Fruit fly (Drosophila melanogaster) whole organism, prepupa: ENCODE data around the gene CG31792.

Source experiments
- CG10631 ChIP-seq: fragments of 200-800 bp; sonication (Bioruptor generic); optimal IDR thresholded peaks from 2 replicates; lab custom pipeline; 2016; ENCODE audit warnings: missing biosample characterization, missing genetic modification characterization
- CG10669 ChIP-seq: fragments of 200-800 bp; sonication (Bioruptor generic); optimal IDR thresholded peaks from 3 replicates; lab custom pipeline; 2018; ENCODE audit warnings: missing biosample characterization, mild to moderate bottlenecking, missing genetic modification characterization, moderate library complexity
- CG11294 ChIP-seq: fragments of 200-800 bp; sonication (Bioruptor generic); IDR thresholded peaks from 2 replicates; pipeline ENCODE4 v1.3.6; 2022; ENCODE audit warnings: missing biosample characterization, missing genetic modification characterization
- CG11762 ChIP-seq: fragments of 200-800 bp; sonication (Bioruptor generic); optimal IDR thresholded peaks from 3 replicates; lab custom pipeline; 2016; ENCODE audit warnings: missing biosample characterization, missing genetic modification characterization; ENCODE audit not compliant: insufficient read depth
- CG11902 ChIP-seq: fragments of 200-800 bp; sonication (Bioruptor generic); optimal IDR thresholded peaks from 3 replicates; lab custom pipeline; 2016; ENCODE audit warnings: missing biosample characterization, missing genetic modification characterization
- CG15336 ChIP-seq: fragments of 200-800 bp; sonication (Bioruptor generic); IDR thresholded peaks from 2 replicates; pipeline ENCODE4 v1.3.6; 2022; ENCODE audit warnings: missing biosample characterization, missing genetic modification characterization
- CG1621 ChIP-seq: fragments of 200-800 bp; sonication (Bioruptor generic); optimal IDR thresholded peaks from 3 replicates; lab custom pipeline; 2018; ENCODE audit warnings: missing biosample characterization, mild to moderate bottlenecking, missing genetic modification characterization
- CG16779 ChIP-seq: fragments of 200-800 bp; sonication (Bioruptor generic); optimal IDR thresholded peaks from 3 replicates; lab custom pipeline; 2017; ENCODE audit warnings: missing biosample characterization, mild to moderate bottlenecking, missing genetic modification characterization
- CG31627 ChIP-seq: fragments of 200-800 bp; sonication (Bioruptor generic); optimal IDR thresholded peaks from 3 replicates; lab custom pipeline; 2016; ENCODE audit warnings: missing biosample characterization, missing genetic modification characterization
- CG32006 ChIP-seq: fragments of 200-800 bp; sonication (Bioruptor generic); optimal IDR thresholded peaks from 3 replicates; lab custom pipeline; 2017; ENCODE audit warnings: missing biosample characterization, mild to moderate bottlenecking, missing genetic modification characterization
- CG34406 ChIP-seq: fragments of 200-800 bp; sonication (Bioruptor generic); optimal IDR thresholded peaks from 3 replicates; lab custom pipeline; 2016; ENCODE audit warnings: missing biosample characterization, missing genetic modification characterization
- CG6792 ChIP-seq: fragments of 200-800 bp; sonication (Bioruptor generic); optimal IDR thresholded peaks from 3 replicates; lab custom pipeline; 2016; ENCODE audit warnings: missing biosample characterization, missing genetic modification characterization
- CG6854 ChIP-seq: fragments of 200-800 bp; sonication (Bioruptor generic); optimal IDR thresholded peaks from 2 replicates; lab custom pipeline; 2017; ENCODE audit warnings: missing biosample characterization, mild to moderate bottlenecking, missing genetic modification characterization
- CG7368 ChIP-seq: fragments of 200-800 bp; sonication (Bioruptor generic); optimal IDR thresholded peaks from 3 replicates; lab custom pipeline; 2016; ENCODE audit warnings: missing biosample characterization, missing genetic modification characterization
- CG8119 ChIP-seq: fragments of 200-800 bp; sonication (Bioruptor generic); IDR thresholded peaks from 3 replicates; pipeline ENCODE4 v1.3.6; 2022; ENCODE audit warnings: missing biosample characterization, missing genetic modification characterization
- CG9139 ChIP-seq: fragments of 200-800 bp; sonication (Bioruptor generic); optimal IDR thresholded peaks from 3 replicates; lab custom pipeline; 2017; ENCODE audit warnings: missing biosample characterization, mild to moderate bottlenecking, missing genetic modification characterization
- Eip75B ChIP-seq: fragments of 200-800 bp; sonication (Bioruptor generic); optimal IDR thresholded peaks from 3 replicates; lab custom pipeline; 2016; ENCODE audit warnings: missing biosample characterization, missing genetic modification characterization
- Eip78C ChIP-seq: fragments of 200-800 bp; sonication (Bioruptor generic); peaks from one replicate; lab custom pipeline; 2016; ENCODE audit warnings: missing biosample characterization, missing genetic modification characterization
- Eip93F ChIP-seq: fragments of 200-800 bp; sonication (Bioruptor generic); optimal IDR thresholded peaks from 2 replicates; lab custom pipeline; 2016; ENCODE audit warnings: missing biosample characterization, mild to moderate bottlenecking, missing genetic modification characterization
- Gug ChIP-seq: fragments of 200-800 bp; sonication (Bioruptor generic); IDR thresholded peaks from 2 replicates; pipeline ENCODE4 v1.3.6; 2022; ENCODE audit warnings: missing biosample characterization, missing genetic modification characterization
- Hr38 ChIP-seq: sonication (Bioruptor generic); optimal IDR thresholded peaks from 2 replicates; lab custom pipeline; 2016; ENCODE audit warnings: missing biosample characterization, missing genetic modification characterization
- Hr39 ChIP-seq: fragments of 200-800 bp; sonication (Bioruptor generic); optimal IDR thresholded peaks from 2 replicates; lab custom pipeline; 2016; ENCODE audit warnings: missing biosample characterization, missing genetic modification characterization
- Hr4 ChIP-seq: fragments of 200-800 bp; sonication (Bioruptor generic); optimal IDR thresholded peaks from 3 replicates; lab custom pipeline; 2016; ENCODE audit warnings: missing biosample characterization, missing genetic modification characterization
- Met ChIP-seq: fragments of 200-800 bp; sonication (Bioruptor generic); optimal IDR thresholded peaks from 3 replicates; lab custom pipeline; 2016; ENCODE audit warnings: missing biosample characterization, missing genetic modification characterization
- OdsH ChIP-seq: fragments of 200-800 bp; sonication (Bioruptor generic); optimal IDR thresholded peaks from 3 replicates; lab custom pipeline; 2016; ENCODE audit warnings: missing biosample characterization, missing genetic modification characterization
- Sox102F ChIP-seq: fragments of 200-800 bp; sonication (Bioruptor generic); optimal IDR thresholded peaks from 2 replicates; lab custom pipeline; 2016; ENCODE audit warnings: missing biosample characterization, mild to moderate bottlenecking, missing genetic modification characterization
- Sox14 ChIP-seq: fragments of 200-800 bp; sonication (Bioruptor generic); optimal IDR thresholded peaks from 3 replicates; lab custom pipeline; 2016; ENCODE audit warnings: missing biosample characterization, missing genetic modification characterization
- Sox15 ChIP-seq: fragments of 200-800 bp; sonication (Bioruptor generic); optimal IDR thresholded peaks from 3 replicates; lab custom pipeline; 2016; ENCODE audit warnings: missing biosample characterization, missing genetic modification characterization
- achi ChIP-seq: fragments of 200-800 bp; sonication (Bioruptor generic); optimal IDR thresholded peaks from 3 replicates; lab custom pipeline; 2016; ENCODE audit warnings: missing biosample characterization, missing genetic modification characterization
- acj6 ChIP-seq: fragments of 200-800 bp; sonication (Bioruptor generic); optimal IDR thresholded peaks from 3 replicates; lab custom pipeline; 2016; ENCODE audit warnings: missing biosample characterization, missing genetic modification characterization
- cyc ChIP-seq: fragments of 200-800 bp; sonication (Bioruptor generic); optimal IDR thresholded peaks from 3 replicates; lab custom pipeline; 2016; ENCODE audit warnings: missing biosample characterization, missing genetic modification characterization
- dac ChIP-seq: fragments of 200-800 bp; sonication (Bioruptor generic); optimal IDR thresholded peaks from 2 replicates; lab custom pipeline; 2017; ENCODE audit warnings: missing biosample characterization, mild to moderate bottlenecking, missing genetic modification characterization
- dsx ChIP-seq: fragments of 200-800 bp; optimal IDR thresholded peaks from 3 replicates; lab custom pipeline; 2019; ENCODE audit warnings: missing biosample characterization, mild to moderate bottlenecking, missing genetic modification characterization, moderate library complexity; ENCODE audit not compliant: poor library complexity, severe bottlenecking
- eg ChIP-seq: fragments of 200-800 bp; sonication (Bioruptor generic); IDR thresholded peaks from 3 replicates; pipeline ENCODE4 v1.3.6; 2022; ENCODE audit warnings: missing biosample characterization, missing genetic modification characterization
- esn ChIP-seq: fragments of 200-800 bp; sonication (Bioruptor generic); optimal IDR thresholded peaks from 2 replicates; lab custom pipeline; 2016; ENCODE audit warnings: missing biosample characterization, mild to moderate bottlenecking, missing genetic modification characterization, moderate library complexity
- fd59A ChIP-seq: fragments of 200-800 bp; sonication (Bioruptor generic); optimal IDR thresholded peaks from 2 replicates; lab custom pipeline; 2017; ENCODE audit warnings: missing biosample characterization, mild to moderate bottlenecking, missing genetic modification characterization, missing genetic modification reagents
- net ChIP-seq: fragments of 200-800 bp; sonication (Bioruptor generic); optimal IDR thresholded peaks from 3 replicates; lab custom pipeline; 2016; ENCODE audit warnings: missing biosample characterization, missing genetic modification characterization
- spab ChIP-seq: fragments of 200-800 bp; sonication (Bioruptor generic); optimal IDR thresholded peaks from 2 replicates; lab custom pipeline; 2017; ENCODE audit warnings: missing biosample characterization, mild to moderate bottlenecking, missing genetic modification characterization, missing genetic modification reagents
- ss ChIP-seq, 2 experiments: fragments of 200-800 bp; sonication (Bioruptor generic); optimal IDR thresholded peaks; 2 replicates in 1 of 2; 3 replicates in 1 of 2; lab custom pipeline; 2017 to 2018; ENCODE audit warnings: mild to moderate bottlenecking in 2 of 2, missing biosample characterization in 2 of 2, missing genetic modification characterization in 2 of 2, moderate library complexity in 1 of 2
- topi ChIP-seq: fragments of 200-800 bp; sonication (Bioruptor generic); optimal IDR thresholded peaks from 3 replicates; lab custom pipeline; 2016; ENCODE audit warnings: missing biosample characterization, missing genetic modification characterization
- vri ChIP-seq: fragments of 200-800 bp; sonication (Bioruptor generic); optimal IDR thresholded peaks from 3 replicates; lab custom pipeline; 2016; ENCODE audit warnings: missing biosample characterization, mild to moderate bottlenecking, missing genetic modification characterization

The CG31792 gene

dm6 chr2L:18984158-18984557, 13.1 kb upstream of the CG31792 start (continued):
- no peak for TF ChIP-seq CG10669 (GFP tag; lab: Kevin White, UChicago)
- no peak for TF ChIP-seq fd59A (GFP tag; lab: Kevin White, UChicago)
- TF ChIP-seq CG34406 (GFP tag; lab: Kevin White, UChicago): no peak
- no peak for TF ChIP-seq net
- TF ChIP-seq Gug: no peak
- no peak for TF ChIP-seq CG10631
- no peak for TF ChIP-seq Eip93F (GFP tag; lab: Kevin White, UChicago)
- no peak for TF ChIP-seq dsx (GFP tag; lab: Kevin White, UChicago)
- TF ChIP-seq CG32006 (GFP tag; lab: Kevin White, UChicago): no peak
- TF ChIP-seq CG16779 (tag; lab: Kevin White, UChicago): no peak
- no peak for TF ChIP-seq OdsH
- TF ChIP-seq CG6792: no peak
- TF ChIP-seq CG9139: no peak

- TF ChIP-seq acj6 (peak; percentile 3), CG15336 (0 out of 2 replicates have a peak, but pooled peaks have one; percentile 36), achi (GFP tag; lab: Kevin White, UChicago) (peak; percentile 21), CG6792 (peak; percentile 1), CG10631 (no peak), Eip75B (GFP tag; lab: Kevin White, UChicago) (no peak), Sox14 (GFP tag; lab: Kevin White, UChicago) (peak; percentile 17), topi (GFP tag; lab: Kevin White, UChicago) (peak; percentile 5), Sox15 (GFP tag; lab: Kevin White, UChicago) (no peak), spab (no peak), cyc (GFP tag; lab: Kevin White, UChicago) (peak; percentile 11), Hr4 (GFP tag; lab: Kevin White, UChicago) (peak; percentile 35), vri (GFP tag; lab: Kevin White, UChicago) (peak; percentile 22), CG8119 (GFP tag; lab: Robert Waterston, UW) (peak; percentile 26; the same call in 1 of the 3 replicates), Hr39 (GFP tag; lab: Kevin White, UChicago) (peak; percentile 35), CG31627 (GFP tag; lab: Kevin White, UChicago) (peak; percentile 49), CG32006 (GFP tag; lab: Kevin White, UChicago) (peak; percentile 42), Eip93F (GFP tag; lab: Kevin White, UChicago) (no peak), OdsH (peak; percentile 1), Eip78C (GFP tag; lab: Kevin White, UChicago) (peak; percentile 67), esn (GFP tag; lab: Kevin White, UChicago) (peak; percentile 42)
Observed at dm6 chr2L:18985201-18986124, 11.8 kb upstream of the CG31792 start.

- no peak for TF ChIP-seq spab
Observed at dm6 chr2L:18986125-18986498, 11.1 kb upstream of the CG31792 start.

dm6 chr2L:18987078-18987895, 10.0 kb upstream of the CG31792 start, which contains the start of the genes Swip-1 and EMC5:
Swip-1 (minus strand) TSS chr2L:18987280.
EMC5 (plus strand) TSS chr2L:18987707.
- TF ChIP-seq CG6854 (peak; percentile 44), CG11294 (no peak), CG16779 (tag; lab: Kevin White, UChicago) (no peak), dac (no peak), CG34406 (GFP tag; lab: Kevin White, UChicago) (peak; percentile 48), Sox102F (GFP tag; lab: Kevin White, UChicago) (peak; percentile 38), CG1621 (tag; lab: Kevin White, UChicago) (no peak), CG10631 (peak; percentile 71), Eip75B (GFP tag; lab: Kevin White, UChicago) (peak; percentile 18), fd59A (GFP tag; lab: Kevin White, UChicago) (no peak), CG11902 (GFP tag; lab: Kevin White, UChicago) (peak; percentile 51), CG11762 (GFP tag; lab: Kevin White, UChicago) (no peak), net (peak; percentile 20), Eip78C (GFP tag; lab: Kevin White, UChicago) (peak; percentile 56), CG9139 (no peak), acj6 (peak; percentile 35), ss (GFP tag; optimal IDR thresholded peaks at IDR 0.05; lab: Kevin White, UChicago) (no peak), Met (GFP tag; lab: Kevin White, UChicago) (peak; percentile 13), eg (GFP tag; lab: Robert Waterston, UW) (peak; percentile 19; the same call in 2 of the 3 replicates), CG7368 (GFP tag; lab: Kevin White, UChicago) (no peak), Hr38 (GFP tag; lab: Kevin White, UChicago) (no peak), dsx (GFP tag; lab: Kevin White, UChicago) (peak; percentile 16), vri (GFP tag; lab: Kevin White, UChicago) (peak; percentile 27)
